Worm (Caenorhabditis elegans) whole organism, late embryonic: ENCODE measurements around the gene F10C2.5.

Experiments
- ceh-24 ChIP-seq: sonication (generic microtip); optimal IDR thresholded peaks from 2 replicates; lab custom pipeline; 2016; ENCODE audit warnings: mild to moderate bottlenecking, missing genetic modification characterization, missing compliant biosample characterization
- ceh-6 ChIP-seq: fragments of 200-800 bp; sonication (Bioruptor generic); optimal IDR thresholded peaks from 2 replicates; lab custom pipeline; 2018; ENCODE audit warnings: mild to moderate bottlenecking, missing genetic modification characterization, missing compliant biosample characterization
- ceh-9 ChIP-seq: sonication (generic microtip); optimal IDR thresholded peaks from 2 replicates; lab custom pipeline; 2016; ENCODE audit warnings: mild to moderate bottlenecking, missing genetic modification characterization, inconsistent platforms, missing compliant biosample characterization
- fax-1 ChIP-seq: sonication (generic microtip); optimal IDR thresholded peaks from 2 replicates; lab custom pipeline; 2016; ENCODE audit warnings: missing genotype, missing genetic modification characterization, missing compliant biosample characterization
- hlh-30 ChIP-seq: sonication (generic microtip); optimal IDR thresholded peaks from 2 replicates; lab custom pipeline; 2017; ENCODE audit warnings: antibody characterized with exemption, missing genetic modification characterization, missing compliant biosample characterization; ENCODE audit not compliant: insufficient read depth
- hlh-6 ChIP-seq: sonication (generic microtip); optimal IDR thresholded peaks from 2 replicates; lab custom pipeline; 2016; ENCODE audit warnings: missing genotype, missing genetic modification characterization, missing compliant biosample characterization
- nhr-11 ChIP-seq: fragments of 150-350 bp; optimal IDR thresholded peaks from 2 replicates; lab custom pipeline; 2014; ENCODE audit warnings: missing biosample characterization, missing genetic modification characterization
- pha-4 ChIP-seq: fragments of 150-350 bp; optimal IDR thresholded peaks from 2 replicates; lab custom pipeline; 2018; ENCODE audit warnings: missing biosample characterization, missing genetic modification reagents, missing genetic modification characterization
- rnt-1 ChIP-seq: sonication (generic microtip); optimal IDR thresholded peaks from 2 replicates; lab custom pipeline; 2016; ENCODE audit warnings: missing genetic modification characterization, missing compliant biosample characterization
- sox-4 ChIP-seq: sonication (generic microtip); optimal IDR thresholded peaks from 2 replicates; lab custom pipeline; 2017; ENCODE audit warnings: mild to moderate bottlenecking, missing genetic modification characterization, inconsistent platforms, missing compliant biosample characterization
- ztf-16 ChIP-seq: sonication (generic microtip); optimal IDR thresholded peaks from 2 replicates; lab custom pipeline; 2017; ENCODE audit warnings: missing genetic modification characterization, missing compliant biosample characterization

- TF ChIP-seq ztf-16 (tag; lab: Kevin White, UChicago) (no peak), ceh-6 (GFP tag; lab: Kevin White, UChicago) (no peak), ceh-24 (tag; lab: Kevin White, UChicago) (no peak), pha-4 (no peak), hlh-30 (tag; lab: Kevin White, UChicago) (no peak), rnt-1 (tag; lab: Kevin White, UChicago) (no peak), sox-4 (no peak), nhr-11 (no peak), hlh-6 (tag; lab: Kevin White, UChicago) (no peak), ceh-9 (tag; lab: Kevin White, UChicago) (no peak), fax-1 (no peak)
Measured at ce11 chrV:12038317-12038716, 6.9 kb upstream of the F10C2.5 start.
